Worm (Caenorhabditis elegans) whole organism, mixed stage, embryonic: ENCODE measurements around the gene T24B8.3.
A peak's percentile ranks its signal among the peaks of the same experiment; 100 is the strongest.

Experiments used
- M03D4.4 ChIP-seq: sonication (generic microtip); optimal IDR thresholded peaks from 2 replicates; lab custom pipeline; 2017; ENCODE audit warnings: mild to moderate bottlenecking, missing genetic modification characterization, missing compliant biosample characterization
- bed-3 ChIP-seq: fragments of 200-800 bp; sonication (Bioruptor generic); optimal IDR thresholded peaks from 3 replicates; lab custom pipeline; 2018; ENCODE audit warnings: mild to moderate bottlenecking, missing genetic modification characterization, moderate library complexity, missing compliant biosample characterization
- blmp-1 ChIP-seq: fragments of 150-350 bp; optimal IDR thresholded peaks from 2 replicates; lab custom pipeline; 2014; ENCODE audit warnings: missing biosample characterization, missing genetic modification characterization
- ceh-39 ChIP-seq: fragments of 150-350 bp; optimal IDR thresholded peaks from 2 replicates; lab custom pipeline; 2014; ENCODE audit warnings: missing biosample characterization, missing genetic modification characterization
- ceh-83 ChIP-seq: fragments of 200-800 bp; sonication (Bioruptor generic); optimal IDR thresholded peaks from 2 replicates; lab custom pipeline; 2018; ENCODE audit warnings: mild to moderate bottlenecking, missing genetic modification characterization, missing compliant biosample characterization
- ces-1 ChIP-seq: fragments of 150-350 bp; optimal IDR thresholded peaks from 2 replicates; lab custom pipeline; 2014; ENCODE audit warnings: missing biosample characterization, missing genetic modification reagents, missing genetic modification characterization
- cnd-1 ChIP-seq: fragments of 200-800 bp; sonication (Bioruptor generic); optimal IDR thresholded peaks from 2 replicates; lab custom pipeline; 2018; ENCODE audit warnings: mild to moderate bottlenecking, missing genetic modification characterization, missing compliant biosample characterization
- elt-1 ChIP-seq: sonication (generic microtip); optimal IDR thresholded peaks from 2 replicates; lab custom pipeline; 2017; ENCODE audit warnings: missing genetic modification characterization, mild to moderate bottlenecking, missing compliant biosample characterization, antibody characterized with exemption, moderate library complexity, borderline replicate concordance; ENCODE audit not compliant: insufficient read depth
- elt-3 ChIP-seq: fragments of 150-350 bp; optimal IDR thresholded peaks from 2 replicates; lab custom pipeline; 2014; ENCODE audit warnings: missing biosample characterization, missing genetic modification characterization
- flh-1 ChIP-seq: fragments of 200-800 bp; sonication (Bioruptor generic); optimal IDR thresholded peaks from 2 replicates; lab custom pipeline; 2018; ENCODE audit warnings: mild to moderate bottlenecking, missing genetic modification characterization, moderate library complexity, missing compliant biosample characterization
- ham-2 ChIP-seq: fragments of 200-800 bp; sonication (Bioruptor generic); optimal IDR thresholded peaks from 2 replicates; lab custom pipeline; 2018; ENCODE audit warnings: mild to moderate bottlenecking, missing genetic modification characterization, missing compliant biosample characterization
- lin-13 ChIP-seq: fragments of 150-350 bp; optimal IDR thresholded peaks from 2 replicates; lab custom pipeline; 2014; ENCODE audit warnings: missing biosample characterization, missing genetic modification characterization
- lin-32 ChIP-seq: fragments of 200-800 bp; sonication (Bioruptor generic); optimal IDR thresholded peaks from 2 replicates; lab custom pipeline; 2018; ENCODE audit warnings: mild to moderate bottlenecking, missing genetic modification characterization, missing compliant biosample characterization
- lsy-2 ChIP-seq: fragments of 150-350 bp; optimal IDR thresholded peaks from 2 replicates; lab custom pipeline; 2014; ENCODE audit warnings: missing biosample characterization, missing genetic modification characterization
- mab-5 ChIP-seq: fragments of 150-350 bp; optimal IDR thresholded peaks from 2 replicates; lab custom pipeline; 2014; ENCODE audit warnings: missing biosample characterization, missing genetic modification characterization
- mep-1 ChIP-seq: fragments of 150-350 bp; optimal IDR thresholded peaks from 2 replicates; lab custom pipeline; 2017; ENCODE audit warnings: missing biosample characterization, missing genetic modification reagents, missing genetic modification characterization, inconsistent platforms
- nhr-12 ChIP-seq: fragments of 150-350 bp; optimal IDR thresholded peaks from 2 replicates; lab custom pipeline; 2014; ENCODE audit warnings: missing biosample characterization, missing genetic modification characterization
- nhr-237 ChIP-seq: fragments of 150-350 bp; optimal IDR thresholded peaks from 2 replicates; lab custom pipeline; 2014; ENCODE audit warnings: missing biosample characterization, missing genetic modification characterization
- nhr-28 ChIP-seq: fragments of 150-350 bp; optimal IDR thresholded peaks from 2 replicates; lab custom pipeline; 2014; ENCODE audit warnings: missing biosample characterization, missing genetic modification characterization
- nhr-76 ChIP-seq: sonication (generic microtip); optimal IDR thresholded peaks from 2 replicates; lab custom pipeline; 2017; ENCODE audit warnings: missing biosample characterization, missing genetic modification characterization
- pha-4 ChIP-seq: fragments of 150-350 bp; optimal IDR thresholded peaks from 2 replicates; lab custom pipeline; 2018; ENCODE audit warnings: missing biosample characterization, missing genetic modification reagents, missing genetic modification characterization
- snpc-4 ChIP-seq: fragments of 150-350 bp; optimal IDR thresholded peaks from 2 replicates; lab custom pipeline; 2014; ENCODE audit warnings: missing biosample characterization, missing genetic modification characterization
- sptf-1 ChIP-seq: sonication (generic microtip); optimal IDR thresholded peaks from 2 replicates; lab custom pipeline; 2017; ENCODE audit warnings: mild to moderate bottlenecking, missing genetic modification characterization, moderate library complexity, missing compliant biosample characterization
- unc-120 ChIP-seq: sonication (generic microtip); optimal IDR thresholded peaks from 2 replicates; lab custom pipeline; 2017; ENCODE audit warnings: missing genetic modification characterization, missing compliant biosample characterization; ENCODE audit not compliant: poor library complexity, severe bottlenecking
- unc-39 ChIP-seq: fragments of 150-350 bp; optimal IDR thresholded peaks from 2 replicates; lab custom pipeline; 2014; ENCODE audit warnings: missing biosample characterization, missing genetic modification characterization
- unc-62 ChIP-seq: fragments of 150-350 bp; optimal IDR thresholded peaks from 2 replicates; lab custom pipeline; 2014; ENCODE audit warnings: missing biosample characterization, missing genetic modification reagents, missing genetic modification characterization
- zip-8 ChIP-seq: fragments of 150-350 bp; optimal IDR thresholded peaks from 2 replicates; lab custom pipeline; 2014; ENCODE audit warnings: missing biosample characterization, missing genetic modification characterization
- ztf-11 ChIP-seq: fragments of 150-350 bp; optimal IDR thresholded peaks from 2 replicates; lab custom pipeline; 2014; ENCODE audit warnings: missing biosample characterization, missing genetic modification characterization

The T24B8.3 gene

ce11 chrII:9074492-9074891 is 13.6 kb upstream of the T24B8.3 start:
- TF ChIP-seq nhr-76 (tag; lab: Kevin White, UChicago) (no peak), unc-39 (tag; lab: Kevin White, UChicago) (no peak), bed-3 (GFP tag; lab: Kevin White, UChicago) (no peak), elt-3 (tag; lab: Kevin White, UChicago) (no peak), elt-1 (tag; lab: Kevin White, UChicago) (no peak), ham-2 (GFP tag; lab: Kevin White, UChicago) (no peak), ceh-39 (tag; lab: Kevin White, UChicago) (no peak), M03D4.4 (tag; lab: Kevin White, UChicago) (no peak), nhr-237 (no peak), ztf-11 (tag; lab: Kevin White, UChicago) (no peak), blmp-1 (tag; lab: Kevin White, UChicago) (no peak), flh-1 (GFP tag; lab: Kevin White, UChicago) (no peak), snpc-4 (tag; lab: Kevin White, UChicago) (no peak), mep-1 (tag; lab: Kevin White, UChicago) (no peak), lsy-2 (no peak), cnd-1 (tag; lab: Kevin White, UChicago) (no peak)

DNA sequence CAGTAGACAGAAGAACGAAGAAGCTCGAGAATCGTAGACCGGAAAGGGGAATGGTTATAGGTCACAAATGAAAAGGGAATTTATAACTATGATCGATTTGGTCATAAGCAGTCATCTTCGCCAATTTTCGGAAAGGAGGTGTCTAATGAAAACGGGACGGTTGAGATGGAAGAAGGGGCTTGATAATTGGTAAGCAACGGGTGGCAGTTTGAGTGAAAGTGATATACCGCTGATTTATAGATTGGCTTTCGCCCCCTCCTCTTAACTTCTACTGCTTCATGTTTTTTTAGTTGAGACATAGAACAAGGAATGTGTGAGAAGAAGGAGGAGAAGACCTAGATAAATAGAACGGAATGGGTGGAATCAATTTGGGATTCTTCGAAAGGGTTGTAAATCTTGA is 11.8 kb upstream of the T24B8.3 start:
- TF ChIP-seq unc-62 (GFP tag; lab: Kevin White, UChicago) (no peak), nhr-12 (tag; lab: Kevin White, UChicago) (no peak), snpc-4 (tag; lab: Kevin White, UChicago) (no peak)
- TF ChIP-seq, all 35 proteins: peak for 0

- no peak for TF ChIP-seq ztf-11 (tag; lab: Kevin White, UChicago)
- no peak for TF ChIP-seq bed-3 (GFP tag; lab: Kevin White, UChicago)
- no peak for TF ChIP-seq ceh-83 (GFP tag; lab: Kevin White, UChicago)
- TF ChIP-seq snpc-4 (tag; lab: Kevin White, UChicago) = no peak
- no peak for TF ChIP-seq flh-1 (GFP tag; lab: Kevin White, UChicago)
- TF ChIP-seq unc-62 (GFP tag; lab: Kevin White, UChicago) = no peak
- TF ChIP-seq pha-4 (tag; lab: Kevin White, UChicago) = no peak
- no peak for TF ChIP-seq nhr-12 (tag; lab: Kevin White, UChicago)
- TF ChIP-seq cnd-1 (tag; lab: Kevin White, UChicago) = no peak
- TF ChIP-seq blmp-1 (tag; lab: Kevin White, UChicago) = no peak
- TF ChIP-seq mab-5 (tag; lab: Kevin White, UChicago) = no peak
These were observed 9.8 kb upstream of the T24B8.3 start, which contains the start of gene T24B8.4 for ce11 chrII:9070740-9071139. Gene T24B8.4, minus strand, starts transcription at chrII:9070840.

DNA sequence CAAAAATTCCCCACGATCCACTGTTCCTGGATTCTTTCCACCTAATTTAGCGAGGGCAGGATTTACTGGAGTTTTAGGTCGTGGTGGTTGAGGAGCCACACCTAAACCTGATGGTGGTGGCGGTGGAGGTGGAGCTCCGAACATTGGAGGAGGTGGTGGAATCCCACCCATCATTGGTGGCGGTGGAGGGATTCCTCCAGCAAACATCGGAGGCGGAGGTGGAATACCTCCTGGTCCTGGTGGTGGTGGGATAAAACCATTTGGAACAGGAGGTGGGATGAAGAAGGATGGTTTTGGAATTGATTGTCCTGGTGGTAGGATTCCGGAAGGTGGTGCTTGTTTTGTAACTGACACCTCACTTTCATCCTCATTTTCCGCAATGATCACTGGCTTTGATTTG is 8.9 kb upstream of the T24B8.3 start:
- no peak for TF ChIP-seq ces-1 (GFP tag; lab: Kevin White, UChicago)
- no peak for TF ChIP-seq unc-120 (tag; lab: Kevin White, UChicago)
- no peak for TF ChIP-seq lin-13 (tag; lab: Kevin White, UChicago)
- no peak for TF ChIP-seq sptf-1 (tag; lab: Kevin White, UChicago)
- no peak for TF ChIP-seq elt-1 (tag; lab: Kevin White, UChicago)
- no peak for TF ChIP-seq ztf-11 (tag; lab: Kevin White, UChicago)
- TF ChIP-seq nhr-76 (tag; lab: Kevin White, UChicago) = no peak
- TF ChIP-seq ham-2 (GFP tag; lab: Kevin White, UChicago) = no peak
- TF ChIP-seq ceh-39 (tag; lab: Kevin White, UChicago) = no peak
- TF ChIP-seq flh-1 (GFP tag; lab: Kevin White, UChicago) = no peak
- TF ChIP-seq zip-8 (tag; lab: Kevin White, UChicago) = no peak
- TF ChIP-seq pha-4 (tag; lab: Kevin White, UChicago) = no peak
- TF ChIP-seq nhr-28 (tag; lab: Kevin White, UChicago) = no peak
- TF ChIP-seq nhr-12 (tag; lab: Kevin White, UChicago) = no peak
- TF ChIP-seq blmp-1 (tag; lab: Kevin White, UChicago) = no peak
- no peak for TF ChIP-seq lsy-2
- TF ChIP-seq lin-32 (GFP tag; lab: Kevin White, UChicago) = no peak
- no peak for TF ChIP-seq snpc-4 (tag; lab: Kevin White, UChicago)
- TF ChIP-seq M03D4.4 (tag; lab: Kevin White, UChicago) = no peak
- TF ChIP-seq elt-3 (tag; lab: Kevin White, UChicago) = no peak

DNA sequence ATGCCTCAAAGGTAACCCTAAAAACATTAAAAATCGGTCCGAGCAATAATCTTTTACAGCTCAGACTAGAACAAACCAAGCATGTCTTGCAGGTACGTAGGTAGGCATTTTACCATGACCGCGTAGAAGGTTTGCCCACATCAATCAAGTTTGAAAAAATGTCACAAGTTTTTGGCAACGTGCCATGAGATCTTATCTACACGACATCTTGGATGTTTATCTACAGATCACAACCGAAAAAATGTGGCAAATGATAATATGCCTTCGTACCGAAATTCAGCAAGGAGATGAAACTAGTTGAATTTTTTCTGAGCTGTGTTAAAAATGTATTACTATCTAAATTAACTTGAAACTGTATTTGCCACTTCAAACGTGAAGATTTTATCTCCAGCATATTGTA is 3.5 kb upstream of the T24B8.3 start:
- TF ChIP-seq unc-62 (GFP tag; lab: Kevin White, UChicago) = peak; percentile 19
- TF ChIP-seq blmp-1 (tag; lab: Kevin White, UChicago) = no peak
- no peak for TF ChIP-seq cnd-1 (tag; lab: Kevin White, UChicago)
- TF ChIP-seq pha-4 (tag; lab: Kevin White, UChicago) = no peak
- TF ChIP-seq ztf-11 (tag; lab: Kevin White, UChicago) = no peak
- TF ChIP-seq elt-1 (tag; lab: Kevin White, UChicago) = peak; percentile 88
